Worm (Caenorhabditis elegans) whole organism, midembryonic: Measurements from ENCODE around the gene lron-4.

Experiments used
- T22C8.4 ChIP-seq: fragments of 200-800 bp; sonication (Bioruptor generic); IDR thresholded peaks from 2 replicates; pipeline ENCODE4 v1.3.6; 2022; ENCODE audit warnings: missing genetic modification characterization, missing compliant biosample characterization
- cog-1 ChIP-seq: sonication (generic microtip); optimal IDR thresholded peaks from 2 replicates; lab custom pipeline; 2016; ENCODE audit warnings: missing genetic modification characterization, missing compliant biosample characterization
- flt-1 ChIP-seq: fragments of 200-800 bp; sonication (Bioruptor generic); IDR thresholded peaks from 2 replicates; pipeline ENCODE4 v1.3.6; 2022; ENCODE audit warnings: missing genetic modification characterization, missing compliant biosample characterization
- klf-2 ChIP-seq: fragments of 200-800 bp; sonication (Bioruptor generic); conservative IDR thresholded peaks from 2 replicates; pipeline ENCODE4 v1.3.6; 2022; ENCODE audit warnings: missing genetic modification reagents, missing genetic modification characterization, missing compliant biosample characterization
- med-1 ChIP-seq: sonication (generic microtip); optimal IDR thresholded peaks from 2 replicates; lab custom pipeline; 2017; ENCODE audit warnings: missing genetic modification characterization, mild to moderate bottlenecking, missing compliant biosample characterization, antibody characterized with exemption, missing genetic modification reagents; ENCODE audit not compliant: insufficient read depth
- tab-1 ChIP-seq: fragments of 200-800 bp; sonication (Bioruptor generic); IDR thresholded peaks from 2 replicates; pipeline ENCODE4 v1.3.6; 2022; ENCODE audit warnings: missing genetic modification characterization, missing compliant biosample characterization
- ztf-23 ChIP-seq: fragments of 200-800 bp; sonication (Bioruptor generic); IDR thresholded peaks from 2 replicates; pipeline ENCODE4 v1.3.6; 2022; ENCODE audit warnings: missing genetic modification reagents, missing genetic modification characterization, missing compliant biosample characterization
- ztf-29 ChIP-seq: fragments of 200-800 bp; sonication (Bioruptor generic); IDR thresholded peaks from 2 replicates; pipeline ENCODE4 v1.3.6; 2022; ENCODE audit warnings: missing genetic modification reagents, missing genetic modification characterization, missing compliant biosample characterization

DNA sequence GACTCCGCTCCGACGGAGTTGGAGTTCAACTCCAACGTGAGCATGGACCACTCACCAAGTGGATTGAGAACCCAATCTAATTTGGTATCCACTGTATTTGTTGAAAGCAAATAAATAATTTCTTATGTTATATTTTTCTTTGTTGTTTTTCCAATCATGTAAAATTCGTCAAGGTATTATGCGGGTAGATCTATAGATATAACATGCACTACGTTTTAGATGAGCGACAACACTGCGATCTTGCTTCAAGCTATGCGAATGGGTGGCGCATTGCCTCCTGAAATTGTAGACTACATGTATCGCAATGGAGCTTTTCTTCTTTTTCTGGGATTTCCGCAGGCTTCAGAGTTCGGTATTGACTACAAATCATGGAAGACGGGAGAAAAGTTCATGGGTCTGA, 32.6 kb upstream of the lron-4 start, which contains the start of gene F10B5.2:
- TF ChIP-seq T22C8.4 (GFP tag; lab: Robert Waterston, UW) (no peak), med-1 (GFP tag; lab: Kevin White, UChicago) (no peak), tab-1 (GFP tag; lab: Robert Waterston, UW) (no peak), flt-1 (GFP tag; lab: Robert Waterston, UW) (no peak), ztf-23 (GFP tag; lab: Robert Waterston, UW) (no peak), klf-2 (no peak), ztf-29 (GFP tag; lab: Robert Waterston, UW) (no peak), cog-1 (tag; lab: Kevin White, UChicago) (no peak)
